Worm (Caenorhabditis elegans) whole organism, L4 larva: ENCODE measurements around the gene cnt-2.

Source experiments
- F10B5.3 ChIP-seq: sonication (generic microtip); optimal IDR thresholded peaks from 2 replicates; lab custom pipeline; 2016; ENCODE audit warnings: mild to moderate bottlenecking, missing genetic modification characterization, missing compliant biosample characterization
- T20F7.1 ChIP-seq: fragments of 200-800 bp; sonication (Bioruptor generic); optimal IDR thresholded peaks from 2 replicates; lab custom pipeline; 2018; ENCODE audit warnings: mild to moderate bottlenecking, missing genetic modification characterization, missing compliant biosample characterization
- T26A8.4 ChIP-seq: fragments of 200-800 bp; sonication (Bioruptor generic); IDR thresholded peaks from 2 replicates; pipeline ENCODE4 v1.3.6; 2022; ENCODE audit warnings: missing genetic modification characterization, missing compliant biosample characterization
- Y105C5A.15 ChIP-seq: fragments of 200-800 bp; sonication (Bioruptor generic); IDR thresholded peaks from 2 replicates; pipeline ENCODE4 v1.3.6; 2022; ENCODE audit warnings: missing genetic modification characterization, missing compliant biosample characterization
- aha-1 ChIP-seq: fragments of 150-350 bp; peaks from one replicate; lab custom pipeline; 2014; ENCODE audit warnings: missing biosample characterization, missing genetic modification characterization
- ama-1 ChIP-seq: fragments of 150-350 bp; optimal IDR thresholded peaks from 2 replicates; lab custom pipeline; 2014; ENCODE audit warnings: inconsistent platforms, mixed read lengths
- ceh-20 ChIP-seq: fragments of 200-800 bp; sonication (Bioruptor generic); IDR thresholded peaks from 2 replicates; pipeline ENCODE4 v1.3.6; 2022; ENCODE audit warnings: missing genetic modification reagents, missing genetic modification characterization, missing compliant biosample characterization
- ceh-82 ChIP-seq: sonication (generic microtip); optimal IDR thresholded peaks from 2 replicates; lab custom pipeline; 2017; ENCODE audit warnings: missing biosample characterization, missing genetic modification characterization
- cey-2 ChIP-seq: sonication (generic microtip); optimal IDR thresholded peaks from 3 replicates; lab custom pipeline; 2017; ENCODE audit warnings: missing genetic modification characterization, mild to moderate bottlenecking, missing compliant biosample characterization, antibody characterized with exemption, borderline replicate concordance; ENCODE audit not compliant: insufficient read depth
- ctbp-1 ChIP-seq: fragments of 200-800 bp; sonication (Bioruptor generic); IDR thresholded peaks from 2 replicates; pipeline ENCODE4 v1.3.6; 2022; ENCODE audit warnings: missing genetic modification reagents, missing genetic modification characterization, missing compliant biosample characterization
- daf-16 ChIP-seq, 3 experiments: sonication (generic microtip); optimal IDR thresholded peaks; 2 replicates each; lab custom pipeline; 2016 to 2017; ENCODE audit warnings: missing genetic modification characterization in 3 of 3, missing genetic modification reagents in 3 of 3, mild to moderate bottlenecking in 2 of 3, missing compliant biosample characterization in 2 of 3, missing biosample characterization in 1 of 3, moderate library complexity in 1 of 3
- dmd-6 ChIP-seq: fragments of 200-800 bp; sonication (Bioruptor generic); IDR thresholded peaks from 2 replicates; pipeline ENCODE4 v1.3.6; 2022; ENCODE audit warnings: missing genetic modification reagents, missing genetic modification characterization, missing compliant biosample characterization
- dmd-9 ChIP-seq: fragments of 200-800 bp; sonication (Bioruptor generic); IDR thresholded peaks from 2 replicates; pipeline ENCODE4 v1.3.6; 2022; ENCODE audit warnings: missing genetic modification reagents, missing genetic modification characterization, missing compliant biosample characterization
- dpl-1 ChIP-seq: fragments of 150-350 bp; optimal IDR thresholded peaks from 2 replicates; lab custom pipeline; 2014; ENCODE audit warnings: missing biosample characterization, missing genetic modification reagents, missing genetic modification characterization
- dve-1 ChIP-seq: sonication (generic microtip); optimal IDR thresholded peaks from 2 replicates; lab custom pipeline; 2017; ENCODE audit warnings: antibody characterized with exemption, mild to moderate bottlenecking, missing genetic modification characterization, missing compliant biosample characterization; ENCODE audit not compliant: insufficient read depth
- hif-1 ChIP-seq, 2 experiments: sonication (generic microtip); optimal IDR thresholded peaks; 2 replicates each; lab custom pipeline; 2016 to 2017; ENCODE audit warnings: missing compliant biosample characterization in 2 of 2, missing genetic modification characterization in 2 of 2, missing genetic modification reagents in 2 of 2, missing genotype in 2 of 2, mild to moderate bottlenecking in 1 of 2
- hlh-11 ChIP-seq: fragments of 200-800 bp; sonication (Bioruptor generic); optimal IDR thresholded peaks from 2 replicates; lab custom pipeline; 2018; ENCODE audit warnings: mild to moderate bottlenecking, missing genetic modification characterization, missing compliant biosample characterization
- hlh-30 ChIP-seq: sonication (generic microtip); optimal IDR thresholded peaks from 2 replicates; lab custom pipeline; 2017; ENCODE audit warnings: antibody characterized with exemption, mild to moderate bottlenecking, missing genetic modification characterization, missing compliant biosample characterization; ENCODE audit not compliant: insufficient read depth
- lin-1 ChIP-seq: fragments of 200-800 bp; sonication (Bioruptor generic); IDR thresholded peaks from 2 replicates; pipeline ENCODE4 v1.3.6; 2022; ENCODE audit warnings: missing genetic modification reagents, missing genetic modification characterization, missing compliant biosample characterization
- lin-38 ChIP-seq: fragments of 200-800 bp; sonication (Bioruptor generic); IDR thresholded peaks from 2 replicates; pipeline ENCODE4 v1.3.6; 2022; ENCODE audit warnings: missing genetic modification reagents, missing genetic modification characterization, missing compliant biosample characterization
- lsy-2 ChIP-seq, 2 experiments: fragments of 150-350 bp in 1 of 2; sonication (generic microtip) in 1 of 2; optimal IDR thresholded peaks; 2 replicates each; lab custom pipeline; 2014 to 2017; ENCODE audit warnings: missing biosample characterization in 2 of 2, missing genetic modification characterization in 2 of 2
- madf-5 ChIP-seq, 2 experiments: fragments of 200-800 bp; sonication (Bioruptor generic); IDR thresholded peaks; 2 replicates each; pipeline ENCODE4 v1.3.6; 2022; ENCODE audit warnings: missing compliant biosample characterization in 2 of 2, missing genetic modification characterization in 2 of 2
- mdl-1 ChIP-seq, 2 experiments: fragments of 150-350 bp in 1 of 2; sonication (generic microtip) in 1 of 2; optimal IDR thresholded peaks; 2 replicates each; lab custom pipeline; 2014 to 2017; ENCODE audit warnings: missing biosample characterization in 2 of 2, missing genetic modification characterization in 2 of 2
- mdt-29 ChIP-seq: fragments of 200-800 bp; sonication (Bioruptor generic); IDR thresholded peaks from 2 replicates; pipeline ENCODE4 v1.3.6; 2022; ENCODE audit warnings: missing genetic modification reagents, missing genetic modification characterization, missing compliant biosample characterization
- mep-1 ChIP-seq: fragments of 150-350 bp; sonication (generic microtip); optimal IDR thresholded peaks from 3 replicates; lab custom pipeline; 2014; ENCODE audit warnings: missing biosample characterization, missing genetic modification characterization
- mes-2 ChIP-seq: sonication (generic microtip); optimal IDR thresholded peaks from 2 replicates; lab custom pipeline; 2016; ENCODE audit warnings: missing genotype, mild to moderate bottlenecking, missing genetic modification characterization, missing compliant biosample characterization; ENCODE audit not compliant: poor library complexity, severe bottlenecking
- mxl-3 ChIP-seq: fragments of 200-800 bp; sonication (Bioruptor generic); optimal IDR thresholded peaks from 2 replicates; lab custom pipeline; 2018; ENCODE audit warnings: mild to moderate bottlenecking, missing genetic modification characterization, missing compliant biosample characterization
- nhr-10 ChIP-seq: fragments of 150-350 bp; optimal IDR thresholded peaks from 2 replicates; lab custom pipeline; 2014; ENCODE audit warnings: missing biosample characterization, missing genetic modification characterization
- nhr-102 ChIP-seq: sonication (generic microtip); optimal IDR thresholded peaks from 2 replicates; lab custom pipeline; 2016; ENCODE audit warnings: mild to moderate bottlenecking, missing genetic modification characterization, moderate library complexity, missing compliant biosample characterization
- nhr-11 ChIP-seq: fragments of 150-350 bp; optimal IDR thresholded peaks from 2 replicates; lab custom pipeline; 2014; ENCODE audit warnings: missing biosample characterization, missing genetic modification characterization
- nhr-237 ChIP-seq: sonication (generic microtip); optimal IDR thresholded peaks from 2 replicates; lab custom pipeline; 2017; ENCODE audit warnings: missing biosample characterization, missing genetic modification characterization
- nhr-25 ChIP-seq: sonication (generic microtip); optimal IDR thresholded peaks from 2 replicates; lab custom pipeline; 2017; ENCODE audit warnings: missing genetic modification characterization, mild to moderate bottlenecking, missing compliant biosample characterization, antibody characterized with exemption, moderate library complexity, borderline replicate concordance; ENCODE audit not compliant: insufficient read depth
- nhr-28 ChIP-seq: fragments of 150-350 bp; optimal IDR thresholded peaks from 2 replicates; lab custom pipeline; 2014; ENCODE audit warnings: missing biosample characterization, missing genetic modification characterization
- nhr-48 ChIP-seq: sonication (generic microtip); optimal IDR thresholded peaks from 2 replicates; lab custom pipeline; 2016; ENCODE audit warnings: mild to moderate bottlenecking, missing genetic modification characterization, missing compliant biosample characterization
- nhr-76 ChIP-seq: fragments of 150-350 bp; optimal IDR thresholded peaks from 2 replicates; lab custom pipeline; 2014; ENCODE audit warnings: missing biosample characterization, missing genetic modification characterization
- nhr-77 ChIP-seq: fragments of 150-350 bp; optimal IDR thresholded peaks from 2 replicates; lab custom pipeline; 2014; ENCODE audit warnings: missing biosample characterization, missing genetic modification characterization
- php-3 ChIP-seq: fragments of 200-800 bp; sonication (Bioruptor generic); IDR thresholded peaks from 2 replicates; pipeline ENCODE4 v1.3.6; 2022; ENCODE audit warnings: missing genetic modification reagents, missing genetic modification characterization, missing compliant biosample characterization
- rbr-2 ChIP-seq: sonication (generic microtip); optimal IDR thresholded peaks from 2 replicates; lab custom pipeline; 2016; ENCODE audit warnings: missing genotype, missing genetic modification characterization, missing compliant biosample characterization
- sdz-12 ChIP-seq: fragments of 200-800 bp; sonication (Bioruptor generic); optimal IDR thresholded peaks from 2 replicates; lab custom pipeline; 2018; ENCODE audit warnings: mild to moderate bottlenecking, missing genetic modification characterization, missing compliant biosample characterization
- set-16 ChIP-seq: fragments of 200-800 bp; sonication (Bioruptor generic); IDR thresholded peaks from 2 replicates; pipeline ENCODE4 v1.3.6; 2022; ENCODE audit warnings: missing genetic modification reagents, missing genetic modification characterization, missing compliant biosample characterization
- spr-1 ChIP-seq: sonication (generic microtip); optimal IDR thresholded peaks from 2 replicates; lab custom pipeline; 2016; ENCODE audit warnings: mild to moderate bottlenecking, missing genetic modification characterization, missing compliant biosample characterization
- tra-1 ChIP-seq: fragments of 200-800 bp; sonication (Bioruptor generic); IDR thresholded peaks from 2 replicates; pipeline ENCODE4 v1.3.6; 2022; ENCODE audit warnings: missing genetic modification reagents, missing genetic modification characterization, missing compliant biosample characterization
- unc-39 ChIP-seq: sonication (generic microtip); optimal IDR thresholded peaks from 2 replicates; lab custom pipeline; 2017; ENCODE audit warnings: missing biosample characterization, missing genetic modification characterization
- unc-62 ChIP-seq, 3 experiments: fragments of 150-350 bp in 1 of 3; sonication (generic microtip); optimal IDR thresholded peaks in 2 of 3; peaks in 1 of 3; 1 replicate in 1 of 3; 2 replicates in 2 of 3; lab custom pipeline; 2014 to 2017; ENCODE audit warnings: missing biosample characterization in 3 of 3, missing genetic modification characterization in 3 of 3, missing genetic modification reagents in 3 of 3, missing genotype in 1 of 3
- zip-2 ChIP-seq: fragments of 150-350 bp; optimal IDR thresholded peaks from 2 replicates; lab custom pipeline; 2014; ENCODE audit warnings: missing biosample characterization, missing genetic modification characterization
- ztf-11 ChIP-seq: fragments of 150-350 bp; optimal IDR thresholded peaks from 2 replicates; lab custom pipeline; 2014; ENCODE audit warnings: missing biosample characterization, missing genetic modification characterization

Gene cnt-2

ce11 chrIII:10717479-10717878, 62.7 kb downstream of the cnt-2 start:
- TF ChIP-seq nhr-48 (peak; percentile 91), sdz-12 (no peak), dmd-9 (GFP tag; lab: Robert Waterston, UW) (0 out of 2 replicates have a peak, but pooled peaks have one; percentile 48), mdl-1 (tag; optimal IDR thresholded peaks at IDR 0.05; lab: Kevin White, UChicago) (peak; percentile 22 to 86), rbr-2 (tag; lab: Kevin White, UChicago) (peak; percentile 61), nhr-11 (tag; lab: Kevin White, UChicago) (peak; percentile 77), lin-1 (GFP tag; lab: Robert Waterston, UW) (peak; percentile 51), lsy-2 (tag; optimal IDR thresholded peaks at IDR 0.05; lab: Kevin White, UChicago) (peak; percentile 42 to 67), unc-39 (no peak), nhr-25 (tag; lab: Kevin White, UChicago) (peak; percentile 68), mes-2 (tag; lab: Kevin White, UChicago) (peak; percentile 37), set-16 (GFP tag; lab: Robert Waterston, UW) (no peak), mep-1 (tag; lab: Kevin White, UChicago) (peak; percentile 68), tra-1 (peak; percentile 64; the same call in 1 of the 2 replicates), dmd-6 (GFP tag; lab: Robert Waterston, UW) (peak; percentile 92), T20F7.1 (peak; percentile 36), aha-1 (tag; lab: Kevin White, UChicago) (peak; percentile 99), lin-38 (peak; percentile 31), nhr-77 (tag; lab: Kevin White, UChicago) (peak; percentile 35), daf-16 (GFP tag; optimal IDR thresholded peaks at IDR 0.05; lab: Kevin White, UChicago) (peak in 1 of 2 experiments; percentile 30), daf-16 (tag; optimal IDR thresholded peaks at IDR 0.05; lab: Kevin White, UChicago) (peak; percentile 41), madf-5 (GFP tag; IDR thresholded peaks at IDR 0.05; lab: Robert Waterston, UW) (no peak), nhr-237 (tag; lab: Kevin White, UChicago) (no peak), hlh-11 (peak; percentile 95), unc-62 (GFP tag; optimal IDR thresholded peaks at IDR 0.05 in 1 of 2; lab: Kevin White, UChicago) (peak in 1 of 2 experiments; percentile 93), unc-62 (tag; optimal IDR thresholded peaks at IDR 0.05; lab: Kevin White, UChicago) (no peak), mxl-3 (peak; percentile 93), T26A8.4 (GFP tag; lab: Robert Waterston, UW) (peak; percentile 26; the same call in 1 of the 2 replicates), Y105C5A.15 (no peak), spr-1 (tag; lab: Kevin White, UChicago) (peak; percentile 33), nhr-10 (tag; lab: Kevin White, UChicago) (peak; percentile 87), zip-2 (tag; lab: Kevin White, UChicago) (no peak), php-3 (GFP tag; lab: Robert Waterston, UW) (peak; percentile 46), nhr-28 (peak; percentile 76), ceh-82 (tag; lab: Kevin White, UChicago) (no peak), dpl-1 (GFP tag; lab: Kevin White, UChicago) (peak; percentile 8), F10B5.3 (tag; lab: Kevin White, UChicago) (no peak), nhr-76 (tag; lab: Kevin White, UChicago) (no peak), ztf-11 (tag; lab: Kevin White, UChicago) (no peak), mdt-29 (GFP tag; lab: Robert Waterston, UW) (0 out of 2 replicates have a peak, but pooled peaks have one; percentile 17), cey-2 (tag; lab: Kevin White, UChicago) (no peak), hlh-30 (tag; lab: Kevin White, UChicago) (peak; percentile 54), ctbp-1 (GFP tag; lab: Robert Waterston, UW) (peak; percentile 11; the same call in 1 of the 2 replicates), nhr-102 (tag; lab: Kevin White, UChicago) (peak; percentile 38), ama-1 (peak; percentile 72), ceh-20 (GFP tag; lab: Robert Waterston, UW) (peak; percentile 81), hif-1 (tag; optimal IDR thresholded peaks at IDR 0.05; lab: Kevin White, UChicago) (peak; percentile 58 to 99), dve-1 (tag; lab: Kevin White, UChicago) (peak; percentile 93)
